Fruit fly (Drosophila melanogaster) Kc167 (cell line): ENCODE data around the gene CG14006.

Experiments used
- Myc ChIP-seq: fragments of >200 bp; optimal IDR thresholded peaks from 2 replicates; lab custom pipeline; 2017; ENCODE audit warnings: missing external identifiers
- Sin3A ChIP-seq: fragments of >200 bp; optimal IDR thresholded peaks from 2 replicates; lab custom pipeline; 2018; ENCODE audit warnings: missing external identifiers
- h ChIP-seq: fragments of >200 bp; optimal IDR thresholded peaks from 3 replicates; lab custom pipeline; 2018; ENCODE audit warnings: missing external identifiers
- insv ChIP-seq: fragments of >200 bp; optimal IDR thresholded peaks from 3 replicates; lab custom pipeline; 2018; ENCODE audit warnings: missing external identifiers
- psq ChIP-seq: fragments of >200 bp; optimal IDR thresholded peaks from 2 replicates; lab custom pipeline; 2017; ENCODE audit warnings: missing external identifiers
- ttk ChIP-seq: sonication (Bioruptor generic); optimal IDR thresholded peaks from 2 replicates; lab custom pipeline; 2017; ENCODE audit warnings: missing external identifiers

The CG14006 gene

DNA sequence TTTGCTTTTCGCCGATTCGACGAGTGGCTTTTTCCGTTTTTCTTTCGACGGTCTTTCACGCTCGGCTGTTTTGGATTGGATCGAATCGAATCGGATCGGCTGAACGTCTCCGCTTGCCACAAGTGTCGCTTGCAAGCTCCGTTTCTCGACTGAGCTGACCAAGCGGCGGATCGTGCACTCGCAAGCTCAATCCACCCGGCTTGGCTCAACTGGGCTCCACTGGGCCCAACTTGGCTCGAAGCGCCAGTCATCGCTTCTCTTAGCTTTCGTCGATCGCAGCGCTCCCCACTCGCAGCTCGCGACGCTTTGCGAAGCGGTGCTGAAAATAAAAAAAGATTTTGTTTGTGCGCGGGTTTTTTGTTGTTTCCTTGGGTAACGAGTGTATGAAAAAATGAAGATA is 12.1 kb upstream of the CG14006 start:
- TF ChIP-seq insv (lab: Kevin White, UChicago) (no peak), psq (lab: Kevin White, UChicago) (no peak), Myc (no peak), h (lab: Kevin White, UChicago) (no peak), Sin3A (lab: Kevin White, UChicago) (no peak), ttk (lab: Kevin White, UChicago) (no peak)

DNA sequence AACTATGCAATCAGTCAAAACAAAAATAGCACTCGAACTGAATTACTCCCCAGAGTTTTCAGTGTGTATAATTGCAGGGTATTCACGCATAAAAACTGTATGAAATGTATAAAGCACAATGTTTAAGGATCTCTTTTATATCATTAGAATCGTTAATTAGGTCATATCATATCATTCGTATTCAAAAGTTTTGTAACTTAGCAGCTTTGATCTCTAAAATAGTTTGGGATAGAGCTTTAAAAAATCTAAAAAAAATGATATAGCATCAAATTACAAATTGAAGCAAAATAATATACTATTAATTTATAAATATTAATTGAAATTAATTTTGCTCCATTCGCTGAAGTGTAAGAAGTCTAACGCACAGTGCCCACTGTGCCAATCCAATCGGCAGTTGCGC is 1.8 kb upstream of the CG14006 start:
- TF ChIP-seq Myc (no peak), psq (lab: Kevin White, UChicago) (no peak), Sin3A (lab: Kevin White, UChicago) (no peak), ttk (lab: Kevin White, UChicago) (no peak), insv (lab: Kevin White, UChicago) (no peak), h (lab: Kevin White, UChicago) (no peak)

DNA sequence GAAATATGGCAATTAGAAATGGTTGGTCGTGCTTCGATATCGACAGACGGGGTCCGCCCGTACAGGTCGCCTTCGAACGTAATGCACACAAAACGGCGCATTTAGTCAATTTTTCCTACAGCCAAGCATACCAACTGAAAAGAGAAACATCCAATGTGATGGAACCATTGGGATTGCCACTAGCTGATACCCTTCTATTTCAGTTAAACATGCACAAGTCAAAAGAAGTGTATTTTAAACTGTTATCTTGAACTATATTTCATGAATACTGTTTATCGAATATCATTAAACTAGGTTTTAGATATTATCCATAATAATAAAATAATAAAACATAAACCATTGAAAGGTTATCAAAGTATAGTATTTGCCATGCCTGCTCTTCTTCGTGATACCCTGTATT is 2.6 kb downstream of the CG14006 start:
- TF ChIP-seq ttk (lab: Kevin White, UChicago): no peak
- TF ChIP-seq psq (lab: Kevin White, UChicago): no peak
- no peak for TF ChIP-seq h (lab: Kevin White, UChicago)
- TF ChIP-seq insv (lab: Kevin White, UChicago): no peak
- no peak for TF ChIP-seq Sin3A (lab: Kevin White, UChicago)
- no peak for TF ChIP-seq Myc

DNA sequence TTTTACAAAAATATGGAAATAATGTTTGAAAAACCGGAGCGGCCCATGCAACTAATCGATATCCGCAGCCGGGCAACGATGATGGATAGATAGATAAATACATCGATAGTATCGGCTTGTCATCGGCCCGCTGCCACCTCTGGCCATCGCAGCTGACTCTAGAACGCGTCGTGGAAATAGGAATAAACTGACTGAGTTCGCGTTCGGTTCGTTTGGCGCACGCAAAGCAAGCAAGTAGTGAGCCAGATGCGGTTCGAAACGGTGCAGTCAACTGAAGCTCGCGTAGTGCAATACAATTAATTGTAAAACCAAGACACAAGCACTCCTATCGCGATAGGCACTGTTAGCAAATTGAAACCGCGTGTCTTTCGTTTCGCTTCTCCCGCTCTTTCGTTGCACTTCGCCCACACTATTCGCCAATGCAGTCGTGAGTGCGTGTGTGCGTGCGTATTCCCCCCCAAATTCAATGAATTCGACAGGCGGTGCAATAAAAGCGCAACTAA is 4.0 kb downstream of the CG14006 start, which contains the start of gene CG11030:
Gene CG11030, plus strand, starts transcription at position 136 of the 503 bp plus-strand sequence.
- TF ChIP-seq Sin3A (lab: Kevin White, UChicago) (no peak), ttk (lab: Kevin White, UChicago) (no peak), psq (lab: Kevin White, UChicago) (no peak), h (lab: Kevin White, UChicago) (no peak), Myc (no peak), insv (lab: Kevin White, UChicago) (no peak)

DNA sequence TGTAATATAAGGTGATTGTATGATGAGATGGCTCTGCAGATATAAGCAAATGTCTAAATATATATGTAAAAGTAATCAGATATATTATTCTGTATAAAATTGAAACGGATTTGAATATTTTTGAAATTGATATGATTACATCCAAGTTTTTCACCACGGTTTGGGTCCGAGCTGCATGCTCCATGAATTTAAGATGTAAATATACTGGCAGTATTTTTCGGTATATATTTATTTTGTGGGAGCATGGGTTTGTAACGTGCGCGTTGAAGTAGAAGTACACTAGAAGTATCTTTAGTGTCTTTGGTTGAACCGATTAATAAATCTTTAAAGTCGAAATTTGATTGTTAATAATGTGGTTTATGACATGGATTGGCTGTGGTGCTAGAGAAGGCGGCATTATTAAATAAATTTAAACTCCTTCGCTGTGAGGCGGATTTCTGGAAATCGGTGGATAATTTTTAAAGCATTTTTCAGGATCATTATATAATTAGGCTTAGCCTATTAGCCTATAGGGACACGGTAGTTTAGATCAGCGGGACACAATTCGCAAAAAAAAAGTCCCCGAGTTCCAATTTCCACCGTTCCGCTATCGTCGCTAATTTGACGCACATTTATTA is 4.6 kb downstream of the CG14006 start:
- TF ChIP-seq Myc (no peak), h (lab: Kevin White, UChicago) (no peak), psq (lab: Kevin White, UChicago) (no peak), Sin3A (lab: Kevin White, UChicago) (no peak), ttk (lab: Kevin White, UChicago) (no peak), insv (lab: Kevin White, UChicago) (no peak)

DNA sequence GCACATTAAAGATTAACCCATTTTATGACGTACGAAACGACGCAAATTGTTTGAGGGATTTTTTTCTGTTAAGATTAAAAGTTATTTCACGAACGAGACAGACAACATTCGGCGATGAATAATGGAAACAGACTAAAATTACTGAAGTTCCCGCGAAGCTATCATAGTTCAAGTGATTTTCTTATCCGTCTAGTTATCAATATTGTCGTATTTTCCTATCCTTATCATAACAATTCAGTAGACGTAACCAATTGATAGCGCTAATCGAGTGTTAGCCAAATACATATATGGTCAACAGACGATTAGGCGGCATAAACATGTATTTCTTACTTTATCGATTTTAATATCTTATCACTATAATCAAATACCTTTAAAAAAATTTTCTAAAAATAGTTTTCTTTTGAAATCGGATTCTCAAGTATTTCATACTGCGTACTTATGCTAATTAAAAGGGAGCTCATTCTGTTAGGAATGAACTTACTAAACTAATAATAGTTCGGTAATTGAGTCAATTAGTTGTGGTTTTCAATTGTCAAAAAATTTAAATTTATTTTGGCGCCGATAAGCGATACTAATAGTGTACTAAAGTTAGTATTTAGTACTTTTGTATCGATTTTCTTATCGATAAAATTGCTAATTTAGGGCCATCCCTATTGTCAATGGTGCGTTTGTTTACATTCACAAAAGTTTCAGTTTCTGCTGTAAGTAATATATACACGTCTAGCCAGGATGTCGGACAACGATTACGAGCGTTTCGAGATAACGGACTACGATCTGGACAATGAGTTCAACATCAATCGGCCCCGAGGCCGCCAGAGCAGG is 8.0 kb downstream of the CG14006 start, which contains the start of the genes CG11149 and sip1:
Gene CG11149, minus strand, starts transcription at position 493 of the 822 bp plus-strand sequence.
Gene sip1, plus strand, starts transcription at position 645 of the 822 bp plus-strand sequence.
- TF ChIP-seq ttk (lab: Kevin White, UChicago) (no peak), psq (lab: Kevin White, UChicago) (no peak), Myc (no peak), Sin3A (lab: Kevin White, UChicago) (no peak), h (lab: Kevin White, UChicago) (no peak), insv (lab: Kevin White, UChicago) (no peak)

DNA sequence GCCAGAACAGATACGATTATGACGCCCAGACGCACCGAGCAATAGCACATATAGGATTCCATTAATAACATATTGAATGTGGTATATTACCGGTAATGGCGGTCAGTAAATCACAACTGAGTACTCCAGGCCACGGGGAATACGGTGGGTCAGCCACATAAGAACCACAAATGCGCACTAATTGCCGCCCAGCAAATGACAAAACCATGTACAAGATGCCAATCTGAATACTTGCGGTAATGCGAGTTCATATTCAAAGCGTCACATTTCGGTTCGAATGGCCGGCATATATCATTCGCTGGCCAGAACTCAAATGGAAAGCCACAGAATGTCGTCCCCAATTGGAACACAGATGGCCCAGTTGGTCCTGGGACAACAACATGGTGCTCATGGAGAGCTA is 12.0 kb downstream of the CG14006 start, which contains the start of the genes CG14007 and CG34011:
Gene CG14007, minus strand, starts transcription at position 101 of the 400 bp plus-strand sequence.
Gene CG34011, plus strand, starts transcription at position 122 of the 400 bp plus-strand sequence.
- TF ChIP-seq psq (lab: Kevin White, UChicago) (no peak), ttk (lab: Kevin White, UChicago) (no peak), Myc (no peak), insv (lab: Kevin White, UChicago) (no peak), Sin3A (lab: Kevin White, UChicago) (no peak), h (lab: Kevin White, UChicago) (no peak)

DNA sequence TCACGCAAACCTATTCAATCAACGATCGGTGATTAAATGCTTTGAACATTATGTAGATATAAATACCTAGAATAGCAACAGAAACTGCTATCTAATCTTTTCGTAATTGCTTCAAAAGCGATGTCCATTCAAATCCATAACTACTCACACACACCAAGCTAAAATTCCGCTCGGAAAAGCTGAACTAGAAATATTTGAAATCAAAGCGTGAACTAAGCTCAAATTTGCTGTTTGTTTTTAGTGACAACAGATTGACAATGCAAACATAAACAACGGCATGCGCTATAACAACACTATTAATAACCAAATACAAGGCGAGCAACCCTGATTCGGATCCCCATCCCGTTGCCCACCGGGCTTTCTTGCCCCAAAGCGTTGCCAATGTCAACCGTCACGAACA is 22.5 kb downstream of the CG14006 start, which contains the start of gene CG7236:
Gene CG7236, plus strand, starts transcription at position 301 of the 400 bp plus-strand sequence.
- TF ChIP-seq psq (lab: Kevin White, UChicago): no peak

DNA sequence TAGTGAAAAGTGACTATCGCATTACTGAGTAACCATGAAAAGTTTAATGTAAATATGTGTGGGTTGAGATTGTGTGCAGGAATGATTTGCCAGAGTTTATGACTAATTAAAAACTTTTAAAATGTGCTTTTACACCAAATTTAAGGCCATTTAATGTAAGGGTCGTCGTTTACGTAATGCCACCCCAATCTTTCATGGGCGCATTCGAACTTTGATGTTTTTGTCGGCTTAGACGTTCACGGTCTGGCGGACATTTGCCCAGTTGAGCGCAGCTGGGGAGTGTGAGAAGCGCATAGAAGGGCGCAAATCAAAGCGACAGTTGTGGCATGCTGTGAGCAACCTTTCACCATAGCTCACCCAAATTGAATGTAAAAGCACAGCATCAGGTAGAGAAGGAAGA is 50.3 kb downstream of the CG14006 start, which contains the start of gene CG12511:
Gene CG12511, plus strand, starts transcription at position 301 of the 400 bp plus-strand sequence.
- TF ChIP-seq ttk (lab: Kevin White, UChicago) (no peak), psq (lab: Kevin White, UChicago) (no peak), Myc (no peak), h (lab: Kevin White, UChicago) (no peak), Sin3A (lab: Kevin White, UChicago) (no peak), insv (lab: Kevin White, UChicago) (no peak)
